Fruit fly (Drosophila melanogaster): ENCODE results near the gene PGRP-LC.

- no peak for TF ChIP-seq Hr78 (GFP tag; optimal IDR thresholded peaks at IDR 0.05)
- TF ChIP-seq dpn (GFP tag; optimal IDR thresholded peaks at IDR 0.05), result no peak
Measured at dm6 chr3L:9375130-9375529, 36.5 kb downstream of the PGRP-LC start, which contains the start of gene CG4461.
